Worm (Caenorhabditis elegans): ENCODE measurements around the gene tax-6.

The tax-6 gene

ce11 chrIV:10530648-10531047 is 29.2 kb upstream of the tax-6 start, which contains the start of gene T07G12.2:
Gene T07G12.2 (plus strand): TSS chrIV:10530709.
- TF ChIP-seq isw-1 (GFP tag; IDR thresholded peaks at IDR 0.05) (no peak), fkh-8 (tag; optimal IDR thresholded peaks at IDR 0.05) (no peak), ceh-8 (GFP tag; optimal IDR thresholded peaks at IDR 0.05) (no peak), mdl-1 (tag; optimal IDR thresholded peaks at IDR 0.05) (no peak), tbx-2 (tag; optimal IDR thresholded peaks at IDR 0.05) (no peak), efl-3 (GFP tag; optimal IDR thresholded peaks at IDR 0.05) (no peak), ceh-90 (tag; optimal IDR thresholded peaks at IDR 0.05) (no peak), unc-98 (GFP tag; IDR thresholded peaks at IDR 0.05) (no peak), aly-2 (tag; optimal IDR thresholded peaks at IDR 0.05) (no peak), sox-4 (tag; optimal IDR thresholded peaks at IDR 0.05) (no peak), nhr-90 (tag; optimal IDR thresholded peaks at IDR 0.05; ENCODE audit: poor library complexity) (no peak), nhr-47 (tag; optimal IDR thresholded peaks at IDR 0.05) (no peak), alr-1 (tag; optimal IDR thresholded peaks at IDR 0.05; ENCODE audit: borderline replicate concordance) (no peak), ceh-88 (GFP tag; IDR thresholded peaks at IDR 0.05) (no peak), lin-35 (GFP tag; optimal IDR thresholded peaks at IDR 0.05) (no peak), ama-1 (optimal IDR thresholded peaks at IDR 0.05) (no peak), nhr-11 (tag; optimal IDR thresholded peaks at IDR 0.05) (no peak), mab-9 (GFP tag; IDR thresholded peaks at IDR 0.05) (no peak), snu-23 (GFP tag; optimal IDR thresholded peaks at IDR 0.05) (no peak), lin-39 (tag; optimal IDR thresholded peaks at IDR 0.05) (no peak)

DNA sequence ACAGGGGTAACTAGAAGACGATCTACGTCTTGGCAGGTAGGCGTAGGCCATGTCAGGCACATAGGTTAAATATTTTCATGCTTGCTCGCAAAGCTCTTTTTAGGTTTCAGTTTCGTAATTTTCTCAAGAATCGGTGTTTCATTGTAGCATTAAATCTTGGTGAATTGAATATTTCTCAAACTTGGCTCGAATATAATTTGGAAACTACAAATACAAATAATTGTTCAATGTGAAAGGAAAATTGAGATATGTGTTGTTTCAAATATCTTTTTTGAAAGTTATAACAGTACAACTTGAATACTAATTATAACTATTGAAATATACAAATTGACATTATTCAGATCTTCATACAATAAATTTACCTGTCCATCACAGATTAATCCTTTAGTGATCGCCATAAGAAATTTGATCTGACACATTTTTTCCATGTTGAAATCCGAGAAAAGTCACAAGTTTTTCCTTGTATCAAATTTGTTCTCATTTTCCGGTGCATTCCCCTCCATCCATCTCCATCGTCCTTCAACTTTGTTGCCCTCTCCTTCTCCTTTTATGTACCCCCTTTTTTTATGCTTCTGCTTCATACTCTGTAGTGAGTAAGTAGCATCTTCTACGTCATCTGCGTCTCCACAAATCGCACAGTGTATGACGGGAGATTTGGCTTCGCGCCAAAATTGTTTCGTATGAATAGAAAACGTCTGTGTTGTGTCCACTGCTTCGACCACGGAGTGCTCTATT is 22.9 kb upstream of the tax-6 start, which contains the start of gene C02F4.5:
Gene C02F4.5 (minus strand): TSS at position 51 of the 735 bp plus-strand sequence.
- TF ChIP-seq unc-86 (tag; optimal IDR thresholded peaks at IDR 0.05) (peak; percentile 25), swsn-7 (tag; optimal IDR thresholded peaks at IDR 0.05) (peak; percentile 2), ceh-82 (tag; optimal IDR thresholded peaks at IDR 0.05) (peak in 1 of 3 experiments; percentile 24), nhr-28 (tag; optimal IDR thresholded peaks at IDR 0.05) (no peak), unc-98 (GFP tag; IDR thresholded peaks at IDR 0.05) (no peak), nhr-71 (tag; optimal IDR thresholded peaks at IDR 0.05) (peak; percentile 28), efl-1 (optimal IDR thresholded peaks at IDR 0.05) (no peak), efl-1 (GFP tag; optimal IDR thresholded peaks at IDR 0.05 in 1 of 2) (peak in 1 of 2 experiments; percentile 32), hpl-2 (GFP tag; optimal IDR thresholded peaks at IDR 0.05) (no peak), fkh-10 (GFP tag; optimal IDR thresholded peaks at IDR 0.05) (peak; percentile 74), Y116A8C.19 (tag; optimal IDR thresholded peaks at IDR 0.05; ENCODE audit: borderline replicate concordance) (no peak), lin-14 (GFP tag; optimal IDR thresholded peaks at IDR 0.05) (peak; percentile 70), dsc-1 (tag; optimal IDR thresholded peaks at IDR 0.05) (no peak), unc-130 (tag; optimal IDR thresholded peaks at IDR 0.05) (no peak), fkh-8 (tag; optimal IDR thresholded peaks at IDR 0.05) (peak; percentile 60), nhr-47 (tag; optimal IDR thresholded peaks at IDR 0.05) (peak; percentile 6), ama-1 (optimal IDR thresholded peaks at IDR 0.05) (no peak), lin-35 (GFP tag; optimal IDR thresholded peaks at IDR 0.05) (peak in 1 of 2 experiments; percentile 5)

DNA sequence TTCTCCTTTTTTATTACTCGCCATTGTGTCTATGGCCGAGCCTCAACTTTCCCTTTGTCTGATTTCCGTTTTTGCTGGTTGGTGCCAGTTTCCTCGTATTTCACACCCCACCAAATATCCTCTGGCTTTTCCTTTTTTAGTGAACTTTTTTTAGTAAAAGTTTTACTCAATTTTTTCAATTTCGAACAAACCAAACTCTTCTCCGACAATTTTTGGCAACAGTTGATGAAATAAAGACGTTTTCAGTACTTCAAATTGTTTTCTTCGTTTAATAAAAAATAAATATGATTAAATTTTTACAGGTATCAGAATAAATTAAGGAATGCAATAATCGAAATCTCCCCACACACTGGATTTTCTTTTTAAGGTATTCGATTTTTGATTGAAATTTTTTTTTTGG is 19.7 kb upstream of the tax-6 start, which contains the start of gene cal-4:
Gene cal-4 (plus strand): TSS at position 301 of the 400 bp plus-strand sequence.
- TF ChIP-seq nhr-11 (tag; optimal IDR thresholded peaks at IDR 0.05) (no peak), lin-14 (GFP tag; optimal IDR thresholded peaks at IDR 0.05) (peak; percentile 9)

ce11 chrIV:10518652-10519051 is 17.3 kb upstream of the tax-6 start:
- TF ChIP-seq nhr-71 (tag; optimal IDR thresholded peaks at IDR 0.05) (peak; percentile 3), hpl-2 (GFP tag; optimal IDR thresholded peaks at IDR 0.05) (no peak), fkh-8 (tag; optimal IDR thresholded peaks at IDR 0.05) (peak; percentile 54), dsc-1 (tag; optimal IDR thresholded peaks at IDR 0.05) (peak; percentile 69), swsn-7 (tag; optimal IDR thresholded peaks at IDR 0.05) (no peak), sox-4 (tag; optimal IDR thresholded peaks at IDR 0.05) (peak; percentile 55)

Data from whole organism, L1 larva.